Worm (Caenorhabditis elegans) whole organism, L4 larva: ENCODE results near the gene C17H11.2.

ENCODE experiments used
- ZK546.5 ChIP-seq, 2 experiments: sonication (generic microtip); optimal IDR thresholded peaks; 2 replicates each; lab custom pipeline; 2017; ENCODE audit warnings: missing biosample characterization in 2 of 2, missing genetic modification characterization in 2 of 2
- fkh-10 ChIP-seq: fragments of 150-350 bp; optimal IDR thresholded peaks from 2 replicates; lab custom pipeline; 2014; ENCODE audit warnings: missing biosample characterization, missing genetic modification reagents, missing genetic modification characterization
- fos-1 ChIP-seq: fragments of 150-350 bp; optimal IDR thresholded peaks from 2 replicates; lab custom pipeline; 2014; ENCODE audit warnings: missing biosample characterization, missing genetic modification characterization
- hif-1 ChIP-seq, 2 experiments: sonication (generic microtip); optimal IDR thresholded peaks; 2 replicates each; lab custom pipeline; 2016 to 2017; ENCODE audit warnings: missing compliant biosample characterization in 2 of 2, missing genetic modification characterization in 2 of 2, missing genetic modification reagents in 2 of 2, missing genotype in 2 of 2, mild to moderate bottlenecking in 1 of 2
- hmg-1.1 ChIP-seq: fragments of 200-800 bp; sonication (Bioruptor generic); IDR thresholded peaks from 2 replicates; pipeline ENCODE4 v1.3.6; 2022; ENCODE audit warnings: missing genetic modification reagents, missing genetic modification characterization, missing compliant biosample characterization
- lin-38 ChIP-seq: fragments of 200-800 bp; sonication (Bioruptor generic); IDR thresholded peaks from 2 replicates; pipeline ENCODE4 v1.3.6; 2022; ENCODE audit warnings: missing genetic modification reagents, missing genetic modification characterization, missing compliant biosample characterization
- lin-39 ChIP-seq: fragments of 150-350 bp; optimal IDR thresholded peaks from 2 replicates; lab custom pipeline; 2014; ENCODE audit warnings: missing biosample characterization, missing genetic modification reagents, missing genetic modification characterization
- mep-1 ChIP-seq: fragments of 150-350 bp; sonication (generic microtip); optimal IDR thresholded peaks from 3 replicates; lab custom pipeline; 2014; ENCODE audit warnings: missing biosample characterization, missing genetic modification characterization
- nhr-28 ChIP-seq: fragments of 150-350 bp; optimal IDR thresholded peaks from 2 replicates; lab custom pipeline; 2014; ENCODE audit warnings: missing biosample characterization, missing genetic modification characterization

- TF ChIP-seq nhr-28 (tag; lab: Kevin White, UChicago) (no peak), mep-1 (tag; lab: Kevin White, UChicago) (no peak), hif-1 (tag; optimal IDR thresholded peaks at IDR 0.05; lab: Kevin White, UChicago) (no peak), fos-1 (tag; lab: Kevin White, UChicago) (no peak), lin-38 (no peak), lin-39 (tag; lab: Kevin White, UChicago) (no peak), ZK546.5 (tag; optimal IDR thresholded peaks at IDR 0.05; lab: Kevin White, UChicago) (no peak), fkh-10 (GFP tag; lab: Kevin White, UChicago) (no peak), hmg-1.1 (GFP tag; lab: Robert Waterston, UW) (no peak)
These were observed 44.8 kb downstream of the C17H11.2 start, which contains the start of gene C47D2.1 for ce11 chrX:8214424-8215115.
